Fruit fly (Drosophila melanogaster) whole organism, embryonic: ENCODE measurements around the gene CG46465.

Experiments used
- Bgb ChIP-seq: fragments of 200-800 bp; sonication (Bioruptor generic); IDR thresholded peaks from 2 replicates; pipeline ENCODE4 v1.3.6; 2022; ENCODE audit warnings: missing biosample characterization, missing genetic modification characterization; ENCODE audit not compliant: partially characterized antibody
- Blimp-1 ChIP-seq: fragments of 200-800 bp; sonication (Bioruptor generic); optimal IDR thresholded peaks from 3 replicates; lab custom pipeline; 2018; ENCODE audit warnings: missing biosample characterization, missing genetic modification characterization, mild to moderate bottlenecking, moderate library complexity, missing genetic modification reagents
- C15 ChIP-seq: fragments of 200-800 bp; sonication (Bioruptor generic); IDR thresholded peaks from 3 replicates; pipeline ENCODE4 v1.3.6; 2022; ENCODE audit warnings: missing biosample characterization, missing genetic modification characterization
- CG12219 ChIP-seq: fragments of 200-800 bp; sonication (Bioruptor generic); optimal IDR thresholded peaks from 3 replicates; lab custom pipeline; 2018; ENCODE audit warnings: missing biosample characterization, mild to moderate bottlenecking, missing genetic modification characterization
- CG12236 ChIP-seq: fragments of 200-800 bp; sonication (Bioruptor generic); optimal IDR thresholded peaks from 2 replicates; lab custom pipeline; 2016; ENCODE audit warnings: missing biosample characterization, missing genetic modification characterization
- CG12659 ChIP-seq: fragments of 200-800 bp; sonication (Bioruptor generic); optimal IDR thresholded peaks from 3 replicates; lab custom pipeline; 2017; ENCODE audit warnings: mild to moderate bottlenecking, missing biosample characterization, missing genetic modification reagents, missing genetic modification characterization
- CG12769 ChIP-seq: fragments of 200-800 bp; sonication (Bioruptor generic); optimal IDR thresholded peaks from 2 replicates; lab custom pipeline; 2019; ENCODE audit warnings: missing biosample characterization, mild to moderate bottlenecking, missing genetic modification characterization, moderate library complexity
- CG1603 ChIP-seq: fragments of 200-800 bp; sonication (Bioruptor generic); optimal IDR thresholded peaks from 2 replicates; lab custom pipeline; 2019; ENCODE audit warnings: missing biosample characterization, mild to moderate bottlenecking, missing genetic modification characterization, moderate library complexity
- CG1792 ChIP-seq: fragments of 200-800 bp; sonication (Bioruptor generic); optimal IDR thresholded peaks from 2 replicates; lab custom pipeline; 2016; ENCODE audit warnings: missing biosample characterization, missing genetic modification characterization
- CG18011 ChIP-seq: fragments of 200-800 bp; sonication (Bioruptor generic); optimal IDR thresholded peaks from 2 replicates; lab custom pipeline; 2017; ENCODE audit warnings: missing biosample characterization, missing genetic modification characterization, mild to moderate bottlenecking, moderate library complexity, missing genotype
- CG1832 ChIP-seq: fragments of 200-800 bp; sonication (Bioruptor generic); optimal IDR thresholded peaks from 2 replicates; lab custom pipeline; 2017; ENCODE audit warnings: missing biosample characterization, mild to moderate bottlenecking, missing genetic modification characterization, inconsistent platforms
- CG30403 ChIP-seq: fragments of 200-800 bp; sonication (Bioruptor generic); optimal IDR thresholded peaks from 3 replicates; lab custom pipeline; 2016; ENCODE audit warnings: missing biosample characterization, missing genetic modification characterization
- CG4820 ChIP-seq: fragments of 200-800 bp; sonication (Bioruptor generic); optimal IDR thresholded peaks from 3 replicates; lab custom pipeline; 2016; ENCODE audit warnings: missing biosample characterization, missing genetic modification characterization
- CG9727 ChIP-seq: fragments of 200-800 bp; sonication (Bioruptor generic); optimal IDR thresholded peaks from 3 replicates; lab custom pipeline; 2017; ENCODE audit warnings: missing biosample characterization, mild to moderate bottlenecking, missing genetic modification characterization
- Deaf1 ChIP-seq: fragments of 200-800 bp; optimal IDR thresholded peaks from 3 replicates; lab custom pipeline; 2019; ENCODE audit warnings: missing biosample characterization, mild to moderate bottlenecking, missing genetic modification characterization, moderate library complexity
- Dll ChIP-seq: fragments of 200-800 bp; sonication (Bioruptor generic); IDR thresholded peaks from 4 replicates; pipeline ENCODE4 v1.3.6; 2022; ENCODE audit warnings: missing biosample characterization, missing genetic modification characterization; ENCODE audit not compliant: partially characterized antibody
- Doc2 ChIP-seq: fragments of 200-800 bp; sonication (Bioruptor generic); IDR thresholded peaks from 2 replicates; pipeline ENCODE4 v1.3.6; 2022; ENCODE audit warnings: missing biosample characterization, missing genetic modification characterization
- Fer1 ChIP-seq: fragments of 200-800 bp; sonication (Bioruptor generic); optimal IDR thresholded peaks from 2 replicates; lab custom pipeline; 2017; ENCODE audit warnings: missing biosample characterization, mild to moderate bottlenecking, missing genetic modification characterization
- HLH4C ChIP-seq: fragments of 200-800 bp; sonication (Bioruptor generic); IDR thresholded peaks from 3 replicates; pipeline ENCODE4 v1.3.6; 2022; ENCODE audit warnings: missing biosample characterization, missing genetic modification characterization; ENCODE audit not compliant: partially characterized antibody
- Kr ChIP-seq: fragments of 200-800 bp; sonication (Bioruptor generic); optimal IDR thresholded peaks from 2 replicates; lab custom pipeline; 2017; ENCODE audit warnings: missing biosample characterization, mild to moderate bottlenecking, missing genetic modification characterization
- MBD-R2 ChIP-seq: fragments of 200-800 bp; sonication (Bioruptor generic); IDR thresholded peaks from 2 replicates; pipeline ENCODE4 v1.3.6; 2022; ENCODE audit warnings: missing biosample characterization, missing genetic modification characterization
- Max ChIP-seq: fragments of 200-800 bp; sonication (Bioruptor generic); optimal IDR thresholded peaks from 2 replicates; lab custom pipeline; 2016; ENCODE audit warnings: missing biosample characterization, mild to moderate bottlenecking, missing genetic modification characterization
- Med ChIP-seq: fragments of 200-800 bp; sonication (Bioruptor generic); peaks from one replicate; lab custom pipeline; 2016; ENCODE audit warnings: missing biosample characterization, missing genetic modification characterization, mild to moderate bottlenecking, inconsistent platforms, moderate library complexity
- NC2β ChIP-seq: fragments of 200-800 bp; sonication (Bioruptor generic); optimal IDR thresholded peaks from 2 replicates; lab custom pipeline; 2016; ENCODE audit warnings: missing biosample characterization, missing genetic modification characterization
- Oli ChIP-seq: fragments of 200-800 bp; sonication (Bioruptor generic); optimal IDR thresholded peaks from 2 replicates; lab custom pipeline; 2018; ENCODE audit warnings: missing biosample characterization, mild to moderate bottlenecking, missing genetic modification characterization, moderate library complexity
- Sox102F ChIP-seq: fragments of 200-800 bp; sonication (Bioruptor generic); optimal IDR thresholded peaks from 2 replicates; lab custom pipeline; 2018; ENCODE audit warnings: missing biosample characterization, mild to moderate bottlenecking, missing genetic modification characterization, moderate library complexity
- TFAM ChIP-seq: fragments of 200-800 bp; sonication (Bioruptor generic); optimal IDR thresholded peaks from 2 replicates; lab custom pipeline; 2017; ENCODE audit warnings: missing biosample characterization, missing genetic modification characterization, inconsistent platforms
- Usf ChIP-seq: fragments of 200-800 bp; sonication (Bioruptor generic); optimal IDR thresholded peaks from 2 replicates; lab custom pipeline; 2017; ENCODE audit warnings: missing genotype, missing biosample characterization, missing genetic modification characterization
- Xbp1 ChIP-seq: fragments of 200-800 bp; sonication (Bioruptor generic); optimal IDR thresholded peaks from 3 replicates; lab custom pipeline; 2016; ENCODE audit warnings: missing biosample characterization, mild to moderate bottlenecking, missing genetic modification characterization
- ac ChIP-seq: fragments of 200-800 bp; sonication (Bioruptor generic); optimal IDR thresholded peaks from 3 replicates; lab custom pipeline; 2017; ENCODE audit warnings: missing biosample characterization, mild to moderate bottlenecking, missing genetic modification characterization
- br ChIP-seq: fragments of >200 bp; optimal IDR thresholded peaks from 2 replicates; lab custom pipeline; 2017
- bsh ChIP-seq, 2 experiments: fragments of 200-800 bp; sonication (Bioruptor generic); optimal IDR thresholded peaks; 2 replicates each; lab custom pipeline; 2017 to 2018; ENCODE audit warnings: mild to moderate bottlenecking in 2 of 2, missing biosample characterization in 2 of 2, missing genetic modification characterization in 2 of 2, moderate library complexity in 1 of 2
- cg ChIP-seq: fragments of 200-800 bp; sonication (Bioruptor generic); optimal IDR thresholded peaks from 3 replicates; lab custom pipeline; 2019; ENCODE audit warnings: missing biosample characterization, mild to moderate bottlenecking, missing genetic modification characterization, moderate library complexity
- dpn ChIP-seq, 2 experiments: fragments of 200-800 bp; sonication (Bioruptor generic); optimal IDR thresholded peaks; 3 replicates each; lab custom pipeline; 2016; ENCODE audit warnings: missing biosample characterization in 2 of 2, missing genetic modification characterization in 2 of 2
- ftz-f1 ChIP-seq: fragments of 200-800 bp; sonication (Bioruptor generic); optimal IDR thresholded peaks from 2 replicates; lab custom pipeline; 2016; ENCODE audit warnings: missing biosample characterization, missing genetic modification characterization
- gcm ChIP-seq: fragments of 200-800 bp; sonication (Bioruptor generic); optimal IDR thresholded peaks from 2 replicates; lab custom pipeline; 2019; ENCODE audit warnings: missing biosample characterization, mild to moderate bottlenecking, missing genetic modification characterization, moderate library complexity
- grau ChIP-seq: fragments of 200-800 bp; optimal IDR thresholded peaks from 3 replicates; lab custom pipeline; 2019; ENCODE audit warnings: missing biosample characterization, mild to moderate bottlenecking, missing genetic modification characterization, moderate library complexity
- lov ChIP-seq, 2 experiments: fragments of 200-800 bp in 1 of 2; fragments of >200 bp in 1 of 2; sonication (Bioruptor generic) in 1 of 2; IDR thresholded peaks in 1 of 2; optimal IDR thresholded peaks in 1 of 2; 2 replicates in 1 of 2; 3 replicates in 1 of 2; pipeline versions ENCODE4 v1.3.6 to Lab custom; 2017 to 2022; ENCODE audit warnings: missing biosample characterization in 1 of 2, missing genetic modification characterization in 1 of 2
- nerfin-2 ChIP-seq: fragments of 200-800 bp; sonication (Bioruptor generic); IDR thresholded peaks from 2 replicates; pipeline ENCODE4 v1.3.6; 2022; ENCODE audit warnings: missing biosample characterization, missing genetic modification characterization; ENCODE audit not compliant: partially characterized antibody
- nmo ChIP-seq: fragments of 200-800 bp; sonication (Bioruptor generic); optimal IDR thresholded peaks from 2 replicates; lab custom pipeline; 2018; ENCODE audit warnings: missing biosample characterization, mild to moderate bottlenecking, missing genetic modification characterization, moderate library complexity
- shn ChIP-seq: fragments of 200-800 bp; sonication (Bioruptor generic); optimal IDR thresholded peaks from 3 replicates; lab custom pipeline; 2016; ENCODE audit warnings: missing biosample characterization, missing genetic modification characterization
- sna ChIP-seq: fragments of 200-800 bp; sonication (Bioruptor generic); IDR thresholded peaks from 2 replicates; pipeline ENCODE4 v1.3.6; 2022; ENCODE audit warnings: missing biosample characterization, missing genetic modification characterization; ENCODE audit not compliant: partially characterized antibody
- zen ChIP-seq: fragments of 200-800 bp; sonication (Bioruptor generic); optimal IDR thresholded peaks from 3 replicates; lab custom pipeline; 2018; ENCODE audit warnings: missing biosample characterization, mild to moderate bottlenecking, missing genetic modification characterization, moderate library complexity
- zf30C ChIP-seq: fragments of 200-800 bp; sonication (Bioruptor generic); optimal IDR thresholded peaks from 3 replicates; lab custom pipeline; 2018; ENCODE audit warnings: missing biosample characterization, mild to moderate bottlenecking, missing genetic modification characterization

CG46465 gene

dm6 chr2L:19034213-19034929, 42.1 kb downstream of the CG46465 start, which contains the start of the genes mib2 and CG31800 (continued):
- TF ChIP-seq Kr (GFP tag; lab: Kevin White, UChicago) (no peak), sna (peak; percentile 83), dpn (GFP tag; optimal IDR thresholded peaks at IDR 0.05; lab: Kevin White, UChicago) (peak in 1 of 2 experiments; percentile 0), CG12659 (GFP tag; lab: Kevin White, UChicago) (peak; percentile 40), Bgb (GFP tag; lab: Robert Waterston, UW) (peak; percentile 89), CG1603 (tag; lab: Kevin White, UChicago) (peak; percentile 50), Max (GFP tag; lab: Kevin White, UChicago) (no peak), HLH4C (GFP tag; lab: Robert Waterston, UW) (peak; percentile 89), nmo (GFP tag; lab: Kevin White, UChicago) (peak; percentile 20), grau (tag; lab: Kevin White, UChicago) (peak; percentile 20), Dll (GFP tag; lab: Robert Waterston, UW) (peak; percentile 83)

dm6 chr2L:19035013-19035412, 42.7 kb downstream of the CG46465 start:
- peak; percentile 42 for TF ChIP-seq Deaf1
- TF ChIP-seq TFAM (GFP tag; lab: Kevin White, UChicago) = no peak
- peak; percentile 66 for TF ChIP-seq gcm (GFP tag; lab: Kevin White, UChicago)
- TF ChIP-seq cg (GFP tag; lab: Kevin White, UChicago) = peak; percentile 72
- TF ChIP-seq shn (GFP tag; lab: Kevin White, UChicago) = no peak

dm6 chr2L:19036105-19036714, 43.9 kb downstream of the CG46465 start:
- TF ChIP-seq Fer1 (GFP tag; lab: Kevin White, UChicago) (peak; percentile 10), nerfin-2 (GFP tag; lab: Robert Waterston, UW) (no peak), NC2β (GFP tag; lab: Kevin White, UChicago) (no peak), ac (GFP tag; lab: Kevin White, UChicago) (no peak), Blimp-1 (GFP tag; lab: Kevin White, UChicago) (no peak), Doc2 (no peak), dpn (GFP tag; optimal IDR thresholded peaks at IDR 0.05; lab: Kevin White, UChicago) (peak in 1 of 2 experiments; percentile 8), CG4820 (GFP tag; lab: Kevin White, UChicago) (no peak), CG1832 (no peak), br (lab: Kevin White, UChicago) (no peak), CG30403 (GFP tag; lab: Kevin White, UChicago) (peak; percentile 41), CG1792 (GFP tag; lab: Kevin White, UChicago) (no peak), MBD-R2 (GFP tag; lab: Robert Waterston, UW) (peak; percentile 15; the same call in 1 of the 2 replicates), Xbp1 (GFP tag; lab: Kevin White, UChicago) (no peak), CG9727 (GFP tag; lab: Kevin White, UChicago) (peak; percentile 22), lov (optimal IDR thresholded peaks at IDR 0.05; lab: Kevin White, UChicago) (no peak), lov (GFP tag; IDR thresholded peaks at IDR 0.05; lab: Robert Waterston, UW) (no peak), Med (GFP tag; lab: Kevin White, UChicago) (peak; percentile 48), zf30C (GFP tag; lab: Kevin White, UChicago) (no peak), C15 (GFP tag; lab: Robert Waterston, UW) (no peak), CG12219 (GFP tag; lab: Kevin White, UChicago) (no peak), Usf (GFP tag; lab: Kevin White, UChicago) (no peak), CG12236 (GFP tag; lab: Kevin White, UChicago) (no peak), zen (tag; lab: Kevin White, UChicago) (no peak), CG18011 (GFP tag; lab: Kevin White, UChicago) (no peak), CG12769 (tag; lab: Kevin White, UChicago) (peak; percentile 91), bsh (GFP tag; optimal IDR thresholded peaks at IDR 0.05; lab: Kevin White, UChicago) (no peak), Oli (peak; percentile 19), ftz-f1 (GFP tag; lab: Kevin White, UChicago) (peak; percentile 47), Sox102F (GFP tag; lab: Kevin White, UChicago) (peak; percentile 34)
